Worm (Caenorhabditis elegans) whole organism, late embryonic: Measurements from ENCODE around the gene F18A1.7.

ENCODE experiments used
- C08G9.2 ChIP-seq: sonication (generic microtip); optimal IDR thresholded peaks from 2 replicates; lab custom pipeline; 2016; ENCODE audit warnings: mild to moderate bottlenecking, missing genetic modification characterization, moderate library complexity, missing compliant biosample characterization
- F13H6.1 ChIP-seq: sonication (generic microtip); optimal IDR thresholded peaks from 2 replicates; lab custom pipeline; 2016; ENCODE audit warnings: missing genetic modification characterization, missing compliant biosample characterization
- K02D7.2 ChIP-seq: sonication (generic microtip); optimal IDR thresholded peaks from 2 replicates; lab custom pipeline; 2017; ENCODE audit warnings: mild to moderate bottlenecking, missing genetic modification characterization, missing compliant biosample characterization
- K09A11.1 ChIP-seq: sonication (generic microtip); optimal IDR thresholded peaks from 2 replicates; lab custom pipeline; 2017; ENCODE audit warnings: antibody characterized with exemption, mild to moderate bottlenecking, missing genetic modification characterization, missing compliant biosample characterization; ENCODE audit not compliant: insufficient read depth
- T23F11.4 ChIP-seq: fragments of 200-800 bp; sonication (Bioruptor generic); optimal IDR thresholded peaks from 2 replicates; lab custom pipeline; 2018; ENCODE audit warnings: mild to moderate bottlenecking, missing genetic modification characterization, missing compliant biosample characterization
- Y22D7AL.16 ChIP-seq: sonication (generic microtip); optimal IDR thresholded peaks from 2 replicates; lab custom pipeline; 2016; ENCODE audit warnings: missing genetic modification characterization, missing compliant biosample characterization
- ahr-1 ChIP-seq: sonication (generic microtip); optimal IDR thresholded peaks from 2 replicates; lab custom pipeline; 2016; ENCODE audit warnings: missing genetic modification characterization, missing compliant biosample characterization
- ceh-14 ChIP-seq: sonication (generic microtip); optimal IDR thresholded peaks from 2 replicates; lab custom pipeline; 2016; ENCODE audit warnings: missing genotype, missing genetic modification characterization, missing compliant biosample characterization
- ceh-19 ChIP-seq: fragments of 200-800 bp; sonication (Bioruptor generic); optimal IDR thresholded peaks from 2 replicates; lab custom pipeline; 2018; ENCODE audit warnings: mild to moderate bottlenecking, missing genetic modification characterization, missing compliant biosample characterization
- ceh-2 ChIP-seq: sonication (generic microtip); optimal IDR thresholded peaks from 2 replicates; lab custom pipeline; 2016; ENCODE audit warnings: missing genotype, missing genetic modification characterization, missing compliant biosample characterization
- ceh-24 ChIP-seq: sonication (generic microtip); optimal IDR thresholded peaks from 2 replicates; lab custom pipeline; 2016; ENCODE audit warnings: mild to moderate bottlenecking, missing genetic modification characterization, missing compliant biosample characterization
- ceh-30 ChIP-seq: fragments of 150-350 bp; optimal IDR thresholded peaks from 2 replicates; lab custom pipeline; 2014; ENCODE audit warnings: missing biosample characterization, missing genetic modification characterization
- ceh-34 ChIP-seq: sonication (generic microtip); optimal IDR thresholded peaks from 2 replicates; lab custom pipeline; 2016; ENCODE audit warnings: mild to moderate bottlenecking, missing genetic modification characterization, missing compliant biosample characterization
- ceh-45 ChIP-seq: fragments of 200-800 bp; sonication (Bioruptor generic); IDR thresholded peaks from 2 replicates; pipeline ENCODE4 v1.3.6; 2022; ENCODE audit warnings: missing genetic modification reagents, missing genetic modification characterization, missing compliant biosample characterization
- ceh-48 ChIP-seq: sonication (generic microtip); optimal IDR thresholded peaks from 2 replicates; lab custom pipeline; 2016; ENCODE audit warnings: missing genetic modification characterization, inconsistent platforms, missing compliant biosample characterization
- ceh-6 ChIP-seq: fragments of 200-800 bp; sonication (Bioruptor generic); optimal IDR thresholded peaks from 2 replicates; lab custom pipeline; 2018; ENCODE audit warnings: mild to moderate bottlenecking, missing genetic modification characterization, missing compliant biosample characterization
- ceh-9 ChIP-seq: sonication (generic microtip); optimal IDR thresholded peaks from 2 replicates; lab custom pipeline; 2016; ENCODE audit warnings: mild to moderate bottlenecking, missing genetic modification characterization, inconsistent platforms, missing compliant biosample characterization
- dmd-4 ChIP-seq: sonication (generic microtip); optimal IDR thresholded peaks from 2 replicates; lab custom pipeline; 2016; ENCODE audit warnings: borderline replicate concordance, missing genetic modification characterization, missing compliant biosample characterization
- dve-1 ChIP-seq: sonication (generic microtip); optimal IDR thresholded peaks from 2 replicates; lab custom pipeline; 2017; ENCODE audit warnings: antibody characterized with exemption, mild to moderate bottlenecking, missing genetic modification characterization, missing compliant biosample characterization
- elt-2 ChIP-seq: sonication (generic microtip); optimal IDR thresholded peaks from 2 replicates; lab custom pipeline; 2016; ENCODE audit warnings: missing genetic modification reagents, missing genetic modification characterization, missing compliant biosample characterization
- elt-4 ChIP-seq: sonication (generic microtip); optimal IDR thresholded peaks from 2 replicates; lab custom pipeline; 2016; ENCODE audit warnings: missing genetic modification characterization, missing compliant biosample characterization
- ets-4 ChIP-seq: sonication (generic microtip); optimal IDR thresholded peaks from 2 replicates; lab custom pipeline; 2016; ENCODE audit warnings: missing genetic modification characterization, missing compliant biosample characterization
- eyg-1 ChIP-seq: sonication (generic microtip); optimal IDR thresholded peaks from 2 replicates; lab custom pipeline; 2016; ENCODE audit warnings: missing genotype, missing genetic modification characterization, missing compliant biosample characterization
- fax-1 ChIP-seq: sonication (generic microtip); optimal IDR thresholded peaks from 2 replicates; lab custom pipeline; 2016; ENCODE audit warnings: missing genotype, missing genetic modification characterization, missing compliant biosample characterization
- fkh-10 ChIP-seq: fragments of 150-350 bp; optimal IDR thresholded peaks from 2 replicates; lab custom pipeline; 2014; ENCODE audit warnings: missing biosample characterization, missing genetic modification reagents, missing genetic modification characterization
- hlh-15 ChIP-seq: sonication (generic microtip); optimal IDR thresholded peaks from 2 replicates; lab custom pipeline; 2016; ENCODE audit warnings: missing genetic modification characterization, missing compliant biosample characterization
- hlh-8 ChIP-seq: sonication (generic microtip); optimal IDR thresholded peaks from 2 replicates; lab custom pipeline; 2016; ENCODE audit warnings: missing genotype, missing genetic modification characterization, missing compliant biosample characterization
- lim-6 ChIP-seq: sonication (generic microtip); optimal IDR thresholded peaks from 2 replicates; lab custom pipeline; 2016; ENCODE audit warnings: missing genetic modification characterization, missing compliant biosample characterization
- lin-11 ChIP-seq: fragments of 200-800 bp; sonication (Bioruptor generic); optimal IDR thresholded peaks from 2 replicates; lab custom pipeline; 2018; ENCODE audit warnings: mild to moderate bottlenecking, missing genetic modification characterization, missing compliant biosample characterization
- madf-2 ChIP-seq: sonication (generic microtip); optimal IDR thresholded peaks from 2 replicates; lab custom pipeline; 2017; ENCODE audit warnings: missing genetic modification characterization, missing compliant biosample characterization
- mec-3 ChIP-seq: sonication (generic microtip); optimal IDR thresholded peaks from 2 replicates; lab custom pipeline; 2016; ENCODE audit warnings: borderline replicate concordance, missing genetic modification characterization, missing compliant biosample characterization
- nfya-1 ChIP-seq: sonication (generic microtip); optimal IDR thresholded peaks from 2 replicates; lab custom pipeline; 2017; ENCODE audit warnings: missing genetic modification characterization, mild to moderate bottlenecking, missing compliant biosample characterization, antibody characterized with exemption, moderate library complexity
- nhr-232 ChIP-seq: sonication (generic microtip); optimal IDR thresholded peaks from 2 replicates; lab custom pipeline; 2016; ENCODE audit warnings: missing genetic modification characterization, missing compliant biosample characterization
- npax-4 ChIP-seq: sonication (generic microtip); optimal IDR thresholded peaks from 2 replicates; lab custom pipeline; 2016; ENCODE audit warnings: missing genetic modification characterization, missing compliant biosample characterization
- pag-3 ChIP-seq: sonication (generic microtip); optimal IDR thresholded peaks from 2 replicates; lab custom pipeline; 2016; ENCODE audit warnings: missing compliant biosample characterization, missing genetic modification characterization, borderline replicate concordance
- pax-1 ChIP-seq: fragments of 150-350 bp; optimal IDR thresholded peaks from 2 replicates; lab custom pipeline; 2014; ENCODE audit warnings: missing biosample characterization, missing genetic modification characterization
- pha-2 ChIP-seq: sonication (generic microtip); optimal IDR thresholded peaks from 2 replicates; lab custom pipeline; 2017; ENCODE audit warnings: mild to moderate bottlenecking, missing genetic modification characterization, missing compliant biosample characterization
- pha-4 ChIP-seq: fragments of 150-350 bp; optimal IDR thresholded peaks from 2 replicates; lab custom pipeline; 2018; ENCODE audit warnings: missing biosample characterization, missing genetic modification reagents, missing genetic modification characterization
- pqm-1 ChIP-seq: sonication (generic microtip); optimal IDR thresholded peaks from 2 replicates; lab custom pipeline; 2016; ENCODE audit warnings: missing genetic modification characterization, missing compliant biosample characterization
- ref-2 ChIP-seq: sonication (generic microtip); optimal IDR thresholded peaks from 2 replicates; lab custom pipeline; 2016; ENCODE audit warnings: missing genetic modification characterization, missing compliant biosample characterization
- sox-2 ChIP-seq: fragments of 200-800 bp; sonication (Bioruptor generic); IDR thresholded peaks from 2 replicates; pipeline ENCODE4 v1.3.6; 2022; ENCODE audit warnings: missing genetic modification reagents, missing genetic modification characterization, missing compliant biosample characterization
- sox-4 ChIP-seq: sonication (generic microtip); optimal IDR thresholded peaks from 2 replicates; lab custom pipeline; 2017; ENCODE audit warnings: mild to moderate bottlenecking, missing genetic modification characterization, inconsistent platforms, missing compliant biosample characterization
- syd-9 ChIP-seq: sonication (generic microtip); optimal IDR thresholded peaks from 2 replicates; lab custom pipeline; 2016; ENCODE audit warnings: mild to moderate bottlenecking, missing genetic modification characterization, moderate library complexity, missing compliant biosample characterization
- tbx-2 ChIP-seq: sonication (generic microtip); optimal IDR thresholded peaks from 2 replicates; lab custom pipeline; 2016; ENCODE audit warnings: missing genetic modification characterization, missing compliant biosample characterization
- tbx-7 ChIP-seq: sonication (generic microtip); optimal IDR thresholded peaks from 2 replicates; lab custom pipeline; 2016; ENCODE audit warnings: missing genotype, missing genetic modification characterization, missing compliant biosample characterization
- ttx-3 ChIP-seq: sonication (generic microtip); optimal IDR thresholded peaks from 2 replicates; lab custom pipeline; 2016; ENCODE audit warnings: missing genetic modification reagents, missing genetic modification characterization, missing compliant biosample characterization
- unc-3 ChIP-seq, 2 experiments: fragments of 200-800 bp in 1 of 2; sonication (Bioruptor generic) in 1 of 2; sonication (generic microtip) in 1 of 2; conservative IDR thresholded peaks in 1 of 2; optimal IDR thresholded peaks in 1 of 2; 2 replicates each; pipeline versions ENCODE4 v1.3.6 to Lab custom; 2016 to 2022; ENCODE audit warnings: missing compliant biosample characterization in 2 of 2, missing genetic modification characterization in 2 of 2, missing genetic modification reagents in 1 of 2
- unc-86 ChIP-seq: sonication (generic microtip); optimal IDR thresholded peaks from 2 replicates; lab custom pipeline; 2016; ENCODE audit warnings: missing genetic modification characterization, missing compliant biosample characterization
- zip-5 ChIP-seq: sonication (generic microtip); optimal IDR thresholded peaks from 2 replicates; lab custom pipeline; 2016; ENCODE audit warnings: missing genetic modification characterization, missing compliant biosample characterization
- ztf-16 ChIP-seq: sonication (generic microtip); optimal IDR thresholded peaks from 2 replicates; lab custom pipeline; 2017; ENCODE audit warnings: missing genetic modification characterization, missing compliant biosample characterization

F18A1.7 gene

DNA sequence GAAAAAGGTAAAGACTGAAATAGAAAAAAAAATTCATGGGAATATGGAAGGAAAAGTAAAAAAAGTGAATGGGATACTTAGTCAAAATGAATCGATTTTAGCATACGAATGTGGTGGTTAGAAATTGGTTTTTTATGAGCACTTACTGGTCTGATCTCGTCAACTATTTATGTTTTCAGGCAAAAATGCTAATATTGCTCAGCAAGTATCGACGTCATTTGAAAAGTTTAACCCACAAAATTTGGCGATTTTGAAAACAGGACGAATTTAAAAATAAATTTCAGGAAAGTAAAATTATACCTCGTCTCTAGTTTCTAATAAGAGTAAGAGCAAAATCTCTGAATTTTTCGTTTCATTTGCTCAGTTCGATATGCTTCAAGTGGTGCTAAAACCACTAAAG is 20.3 kb downstream of the F18A1.7 start:
- TF ChIP-seq ttx-3 (tag; lab: Kevin White, UChicago): no peak

DNA sequence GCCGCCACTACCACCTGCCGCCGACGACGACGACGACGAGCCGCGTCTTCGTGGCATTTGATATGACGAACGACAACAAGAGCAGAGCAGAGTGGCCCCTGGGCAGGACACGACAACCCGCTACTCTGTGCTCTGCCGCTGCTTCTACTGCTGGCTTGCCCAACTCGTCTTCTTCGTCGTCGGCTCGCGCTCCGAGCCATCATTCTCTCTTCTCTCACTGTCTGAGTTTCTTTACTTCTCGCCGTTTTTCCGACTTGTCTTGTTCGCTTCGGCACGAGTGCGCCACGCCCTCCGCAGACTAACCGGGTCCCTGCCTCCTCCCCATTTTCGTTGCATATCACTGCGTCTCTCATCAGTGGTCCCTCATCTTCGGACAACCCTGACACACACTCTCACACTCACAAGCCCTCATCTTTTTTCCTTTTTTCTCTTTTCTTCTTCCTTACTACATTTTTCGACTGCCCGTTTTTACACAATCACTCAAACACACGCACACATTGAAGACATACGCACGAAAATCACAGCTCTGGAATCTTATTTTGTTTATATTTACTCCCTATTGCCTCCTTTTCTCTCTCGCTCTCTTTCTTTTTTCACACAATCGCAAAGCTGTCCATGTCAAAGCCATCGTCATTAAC is 21.4 kb downstream of the F18A1.7 start:
- TF ChIP-seq ceh-24 (tag; lab: Kevin White, UChicago) (no peak), dmd-4 (tag; lab: Kevin White, UChicago) (no peak), dve-1 (tag; lab: Kevin White, UChicago) (no peak), hlh-15 (tag; lab: Kevin White, UChicago) (no peak), ets-4 (no peak), zip-5 (tag; lab: Kevin White, UChicago) (no peak), nfya-1 (tag; lab: Kevin White, UChicago) (peak; percentile 67), K09A11.1 (peak; percentile 2), ceh-19 (GFP tag; lab: Kevin White, UChicago) (peak; percentile 10), ceh-6 (GFP tag; lab: Kevin White, UChicago) (no peak), ceh-45 (GFP tag; lab: Robert Waterston, UW) (no peak), ceh-2 (tag; lab: Kevin White, UChicago) (no peak), pqm-1 (tag; lab: Kevin White, UChicago) (peak; percentile 2), ceh-34 (peak; percentile 74), sox-2 (GFP tag; lab: Robert Waterston, UW) (no peak), pha-4 (no peak), Y22D7AL.16 (tag; lab: Kevin White, UChicago) (no peak), T23F11.4 (no peak), nhr-232 (tag; lab: Kevin White, UChicago) (no peak), sox-4 (no peak), lin-11 (tag; lab: Kevin White, UChicago) (no peak), F13H6.1 (tag; lab: Kevin White, UChicago) (peak; percentile 61), elt-2 (tag; lab: Kevin White, UChicago) (no peak), ztf-16 (no peak), lim-6 (tag; lab: Kevin White, UChicago) (no peak), npax-4 (tag; lab: Kevin White, UChicago) (no peak), C08G9.2 (no peak), pax-1 (no peak), ceh-14 (tag; lab: Kevin White, UChicago) (no peak), ceh-30 (tag; lab: Kevin White, UChicago) (no peak), ceh-48 (tag; lab: Kevin White, UChicago) (no peak), hlh-8 (peak; percentile 39), unc-3 (GFP tag; conservative IDR thresholded peaks at IDR 0.05; lab: Robert Waterston, UW) (no peak), unc-3 (tag; optimal IDR thresholded peaks at IDR 0.05; lab: Kevin White, UChicago) (peak; percentile 5), unc-86 (no peak), K02D7.2 (tag; lab: Kevin White, UChicago) (no peak), tbx-2 (peak; percentile 57), pha-2 (tag; lab: Kevin White, UChicago) (no peak), eyg-1 (tag; lab: Kevin White, UChicago) (no peak), ref-2 (no peak), madf-2 (tag; lab: Kevin White, UChicago) (no peak), tbx-7 (tag; lab: Kevin White, UChicago) (no peak), ceh-9 (tag; lab: Kevin White, UChicago) (no peak), mec-3 (tag; lab: Kevin White, UChicago) (no peak), pag-3 (no peak), fax-1 (tag; lab: Kevin White, UChicago) (no peak), elt-4 (tag; lab: Kevin White, UChicago) (no peak), syd-9 (no peak), ahr-1 (tag; lab: Kevin White, UChicago) (no peak), fkh-10 (no peak)
